Worm (Caenorhabditis elegans) whole organism, L2 larva: ENCODE measurements around the gene F21C10.11.

Source experiments
- C34F6.9 ChIP-seq: fragments of 150-350 bp; optimal IDR thresholded peaks from 2 replicates; lab custom pipeline; 2014; ENCODE audit warnings: missing biosample characterization, missing genetic modification characterization
- F13H6.1 ChIP-seq: sonication (generic microtip); optimal IDR thresholded peaks from 2 replicates; lab custom pipeline; 2016; ENCODE audit warnings: missing genetic modification characterization, missing compliant biosample characterization
- R02D3.7 ChIP-seq: fragments of 150-350 bp; optimal IDR thresholded peaks from 2 replicates; lab custom pipeline; 2014; ENCODE audit warnings: missing biosample characterization, missing genetic modification characterization
- Y55F3AM.14 ChIP-seq: fragments of 200-800 bp; sonication (Bioruptor generic); optimal IDR thresholded peaks from 2 replicates; lab custom pipeline; 2018; ENCODE audit warnings: mild to moderate bottlenecking, missing genetic modification characterization, missing compliant biosample characterization
- alr-1 ChIP-seq: fragments of 150-350 bp; optimal IDR thresholded peaks from 2 replicates; lab custom pipeline; 2014; ENCODE audit warnings: missing biosample characterization, missing genetic modification characterization
- ama-1 ChIP-seq: fragments of 150-350 bp; optimal IDR thresholded peaks from 2 replicates; lab custom pipeline; 2018; ENCODE audit warnings: inconsistent platforms
- blmp-1 ChIP-seq: sonication (generic microtip); optimal IDR thresholded peaks from 2 replicates; lab custom pipeline; 2017; ENCODE audit warnings: missing genetic modification characterization, mild to moderate bottlenecking, missing compliant biosample characterization, antibody characterized with exemption, moderate library complexity; ENCODE audit not compliant: insufficient read depth
- crh-2 ChIP-seq: sonication (generic microtip); optimal IDR thresholded peaks from 2 replicates; lab custom pipeline; 2017; ENCODE audit warnings: missing biosample characterization, missing genetic modification characterization
- egl-27 ChIP-seq: sonication (generic microtip); optimal IDR thresholded peaks from 3 replicates; lab custom pipeline; 2017; ENCODE audit warnings: missing biosample characterization, missing genetic modification reagents, missing genetic modification characterization
- elt-3 ChIP-seq: sonication (generic microtip); optimal IDR thresholded peaks from 2 replicates; lab custom pipeline; 2017; ENCODE audit warnings: missing biosample characterization, missing genetic modification characterization
- fos-1 ChIP-seq: fragments of 150-350 bp; optimal IDR thresholded peaks from 2 replicates; lab custom pipeline; 2014; ENCODE audit warnings: missing biosample characterization, missing genetic modification characterization
- gmeb-1 ChIP-seq: fragments of 150-350 bp; optimal IDR thresholded peaks from 2 replicates; lab custom pipeline; 2014; ENCODE audit warnings: missing biosample characterization, missing genetic modification characterization
- lin-11 ChIP-seq: fragments of 150-350 bp; sonication (generic microtip); optimal IDR thresholded peaks from 2 replicates; lab custom pipeline; 2014; ENCODE audit warnings: missing biosample characterization, missing genetic modification characterization, inconsistent platforms, mixed read lengths
- lin-13 ChIP-seq: fragments of 150-350 bp; optimal IDR thresholded peaks from 2 replicates; lab custom pipeline; 2014; ENCODE audit warnings: missing biosample characterization, missing genetic modification reagents, missing genetic modification characterization
- lin-39 ChIP-seq: fragments of 150-350 bp; optimal IDR thresholded peaks from 2 replicates; lab custom pipeline; 2014; ENCODE audit warnings: missing biosample characterization, missing genetic modification reagents, missing genetic modification characterization
- lsy-2 ChIP-seq, 2 experiments: fragments of 150-350 bp in 1 of 2; sonication (generic microtip) in 1 of 2; optimal IDR thresholded peaks; 2 replicates each; lab custom pipeline; 2014 to 2017; ENCODE audit warnings: missing biosample characterization in 2 of 2, missing genetic modification characterization in 2 of 2
- mab-5 ChIP-seq: fragments of 150-350 bp; optimal IDR thresholded peaks from 2 replicates; lab custom pipeline; 2014; ENCODE audit warnings: missing biosample characterization, missing genetic modification characterization
- mbf-1 ChIP-seq: sonication (generic microtip); optimal IDR thresholded peaks from 2 replicates; lab custom pipeline; 2017; ENCODE audit warnings: missing biosample characterization, missing genetic modification characterization
- nhr-10 ChIP-seq: sonication (generic microtip); optimal IDR thresholded peaks from 2 replicates; lab custom pipeline; 2017; ENCODE audit warnings: missing biosample characterization, missing genetic modification characterization
- nhr-11 ChIP-seq: fragments of 150-350 bp; optimal IDR thresholded peaks from 2 replicates; lab custom pipeline; 2014; ENCODE audit warnings: missing biosample characterization, missing genetic modification characterization
- nhr-12 ChIP-seq: fragments of 150-350 bp; optimal IDR thresholded peaks from 2 replicates; lab custom pipeline; 2014; ENCODE audit warnings: missing biosample characterization, missing genetic modification characterization
- nhr-21 ChIP-seq: fragments of 150-350 bp; optimal IDR thresholded peaks from 2 replicates; lab custom pipeline; 2014; ENCODE audit warnings: missing biosample characterization, missing genetic modification characterization
- nhr-23 ChIP-seq: fragments of 150-350 bp; optimal IDR thresholded peaks from 2 replicates; lab custom pipeline; 2014; ENCODE audit warnings: missing biosample characterization, missing genetic modification reagents, missing genetic modification characterization
- nhr-237 ChIP-seq: fragments of 150-350 bp; optimal IDR thresholded peaks from 2 replicates; lab custom pipeline; 2014; ENCODE audit warnings: missing biosample characterization, missing genetic modification characterization
- nhr-25 ChIP-seq: fragments of 150-350 bp; sonication (generic microtip); optimal IDR thresholded peaks from 3 replicates; lab custom pipeline; 2014; ENCODE audit warnings: missing biosample characterization, missing genetic modification characterization
- nhr-6 ChIP-seq: fragments of 150-350 bp; optimal IDR thresholded peaks from 2 replicates; lab custom pipeline; 2014; ENCODE audit warnings: missing biosample characterization, missing genetic modification characterization
- nhr-77 ChIP-seq: fragments of 150-350 bp; optimal IDR thresholded peaks from 2 replicates; lab custom pipeline; 2014; ENCODE audit warnings: missing biosample characterization, missing genetic modification characterization
- peb-1 ChIP-seq: fragments of 150-350 bp; optimal IDR thresholded peaks from 2 replicates; lab custom pipeline; 2014; ENCODE audit warnings: missing biosample characterization, missing genetic modification characterization
- skn-1 ChIP-seq: sonication (generic microtip); optimal IDR thresholded peaks from 2 replicates; lab custom pipeline; 2017; ENCODE audit warnings: missing biosample characterization, missing genetic modification characterization
- sma-3 ChIP-seq: sonication (generic microtip); optimal IDR thresholded peaks from 2 replicates; lab custom pipeline; 2016; ENCODE audit warnings: missing genetic modification reagents, missing genetic modification characterization, missing compliant biosample characterization
- sma-9 ChIP-seq, 2 experiments: fragments of 150-350 bp in 1 of 2; sonication (generic microtip) in 1 of 2; optimal IDR thresholded peaks; 2 replicates each; lab custom pipeline; 2014 to 2016; ENCODE audit warnings: missing genetic modification characterization in 2 of 2, mild to moderate bottlenecking in 1 of 2, missing biosample characterization in 1 of 2, missing compliant biosample characterization in 1 of 2, missing genetic modification reagents in 1 of 2, moderate library complexity in 1 of 2
- snpc-4 ChIP-seq: fragments of 150-350 bp; optimal IDR thresholded peaks from 2 replicates; lab custom pipeline; 2014; ENCODE audit warnings: missing biosample characterization, missing genetic modification characterization
- unc-55 ChIP-seq: fragments of 150-350 bp; sonication (generic microtip); optimal IDR thresholded peaks from 3 replicates; lab custom pipeline; 2014; ENCODE audit warnings: missing biosample characterization, missing genetic modification reagents, missing genetic modification characterization
- zag-1 ChIP-seq: fragments of 150-350 bp; optimal IDR thresholded peaks from 2 replicates; lab custom pipeline; 2014; ENCODE audit warnings: missing biosample characterization, missing genetic modification characterization
- ztf-1 ChIP-seq: fragments of 200-800 bp; sonication (Bioruptor generic); conservative IDR thresholded peaks from 2 replicates; pipeline ENCODE4 v1.3.6; 2022; ENCODE audit warnings: missing genetic modification characterization, missing compliant biosample characterization
- ztf-11 ChIP-seq: sonication (generic microtip); optimal IDR thresholded peaks from 2 replicates; lab custom pipeline; 2017; ENCODE audit warnings: missing biosample characterization, missing genetic modification characterization
- ztf-4 ChIP-seq: fragments of 150-350 bp; optimal IDR thresholded peaks from 2 replicates; lab custom pipeline; 2014; ENCODE audit warnings: missing biosample characterization, missing genetic modification characterization

F21C10.11 gene

DNA sequence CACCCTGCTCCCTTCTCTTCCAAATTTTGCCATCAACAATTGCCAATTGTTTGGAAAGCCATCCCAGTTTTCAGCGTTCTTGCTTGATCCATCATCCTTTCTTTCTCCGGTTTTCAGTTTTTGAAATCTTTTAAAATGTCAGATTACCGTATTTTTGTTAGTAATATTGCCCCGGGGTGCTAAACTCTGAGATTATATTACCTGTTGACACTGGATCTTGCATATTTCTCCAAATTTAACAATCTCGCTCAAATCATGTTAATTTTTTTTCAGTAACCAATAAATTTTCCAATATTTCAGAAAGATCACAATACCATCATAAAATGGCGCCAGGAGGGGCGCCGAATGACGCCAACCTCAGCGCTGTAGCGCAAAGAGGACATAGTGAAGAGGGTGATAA, 10.8 kb upstream of the F21C10.11 start, which contains the start of gene F21C10.7:
Gene F21C10.7, plus strand, starts transcription at position 301 of the 400 bp plus-strand sequence.
- TF ChIP-seq C34F6.9 (tag; lab: Kevin White, UChicago) (no peak), ztf-11 (tag; lab: Kevin White, UChicago) (no peak), mab-5 (tag; lab: Kevin White, UChicago) (no peak), crh-2 (tag; lab: Kevin White, UChicago) (no peak), nhr-10 (tag; lab: Kevin White, UChicago) (no peak), alr-1 (tag; lab: Kevin White, UChicago) (no peak), nhr-77 (tag; lab: Kevin White, UChicago) (no peak), nhr-11 (no peak), fos-1 (tag; lab: Kevin White, UChicago) (no peak), egl-27 (tag; lab: Kevin White, UChicago) (no peak), nhr-21 (tag; lab: Kevin White, UChicago) (no peak), lin-39 (tag; lab: Kevin White, UChicago) (no peak), ztf-4 (tag; lab: Kevin White, UChicago) (no peak), sma-9 (GFP tag; optimal IDR thresholded peaks at IDR 0.05; lab: Kevin White, UChicago) (no peak), sma-9 (tag; optimal IDR thresholded peaks at IDR 0.05; lab: Kevin White, UChicago) (no peak), sma-3 (no peak), lsy-2 (tag; optimal IDR thresholded peaks at IDR 0.05; lab: Kevin White, UChicago) (no peak)

DNA sequence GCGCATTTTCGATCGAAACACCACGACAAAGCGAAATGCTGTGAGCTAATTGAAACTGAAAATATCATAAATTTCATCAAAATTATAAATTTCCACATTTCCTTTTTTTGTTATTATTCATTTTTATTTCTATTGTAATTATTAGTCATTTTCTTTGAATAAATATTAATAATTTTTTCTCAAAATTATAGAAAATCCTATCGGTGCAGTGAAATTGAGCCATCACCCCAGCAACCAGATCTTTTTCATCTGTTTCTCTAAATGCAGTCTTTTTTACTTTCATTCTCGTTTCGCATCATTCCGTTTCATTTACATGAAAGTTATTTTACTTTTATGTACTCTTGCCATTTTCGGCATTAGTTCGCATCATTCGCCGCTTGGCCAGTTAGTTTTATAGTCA, 1.3 kb upstream of the F21C10.11 start, which contains the start of gene F21C10.13:
Gene F21C10.13, plus strand, starts transcription at position 301 of the 400 bp plus-strand sequence.
- no peak for TF ChIP-seq nhr-23 (tag; lab: Kevin White, UChicago)
- no peak for TF ChIP-seq snpc-4 (tag; lab: Kevin White, UChicago)
- no peak for TF ChIP-seq gmeb-1
- TF ChIP-seq sma-9 (GFP tag; optimal IDR thresholded peaks at IDR 0.05; lab: Kevin White, UChicago), result no peak
- TF ChIP-seq sma-9 (tag; optimal IDR thresholded peaks at IDR 0.05; lab: Kevin White, UChicago), result no peak
- no peak for TF ChIP-seq R02D3.7 (tag; lab: Kevin White, UChicago)
- TF ChIP-seq skn-1 (tag; lab: Kevin White, UChicago), result no peak
- no peak for TF ChIP-seq mbf-1 (tag; lab: Kevin White, UChicago)
- TF ChIP-seq alr-1 (tag; lab: Kevin White, UChicago), result no peak
- TF ChIP-seq ztf-1 (GFP tag; lab: Robert Waterston, UW), result no peak
- TF ChIP-seq lin-13 (GFP tag; lab: Kevin White, UChicago), result no peak
- no peak for TF ChIP-seq ama-1
- TF ChIP-seq peb-1, result no peak
- TF ChIP-seq ztf-11 (tag; lab: Kevin White, UChicago), result no peak
- no peak for TF ChIP-seq nhr-237 (tag; lab: Kevin White, UChicago)
- TF ChIP-seq, all 48 proteins: peak for 0

DNA sequence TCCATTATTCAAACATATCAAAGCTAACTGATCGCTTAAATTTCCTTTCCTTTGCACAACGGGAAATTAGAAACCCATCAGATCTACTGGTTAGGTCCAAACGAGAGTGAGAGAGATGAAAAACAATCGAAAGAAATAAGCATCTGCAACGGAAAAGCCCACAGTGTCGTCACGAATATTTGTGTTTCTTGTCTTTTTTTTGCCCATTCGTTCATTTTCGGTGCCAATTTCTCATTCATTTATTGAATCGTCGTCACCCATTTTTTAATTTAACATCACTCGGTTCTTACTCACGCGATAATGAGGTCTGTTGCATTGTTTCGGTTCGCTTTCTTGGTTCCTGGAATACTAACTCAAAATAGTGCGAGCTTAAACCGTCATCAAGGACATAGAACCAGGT, 894 bp downstream of the F21C10.11 start, which contains the start of gene F21C10.6:
Gene F21C10.6, plus strand, starts transcription at position 301 of the 400 bp plus-strand sequence.
- no peak for TF ChIP-seq crh-2 (tag; lab: Kevin White, UChicago)
- TF ChIP-seq ama-1, result no peak
- no peak for TF ChIP-seq lsy-2 (tag; optimal IDR thresholded peaks at IDR 0.05; lab: Kevin White, UChicago)
- no peak for TF ChIP-seq C34F6.9 (tag; lab: Kevin White, UChicago)
- TF ChIP-seq unc-55 (GFP tag; lab: Kevin White, UChicago), result no peak
- no peak for TF ChIP-seq nhr-10 (tag; lab: Kevin White, UChicago)
- no peak for TF ChIP-seq nhr-11
- no peak for TF ChIP-seq lin-11
- no peak for TF ChIP-seq gmeb-1
- TF ChIP-seq lin-13 (GFP tag; lab: Kevin White, UChicago), result no peak
- TF ChIP-seq elt-3 (tag; lab: Kevin White, UChicago), result no peak
- no peak for TF ChIP-seq fos-1 (tag; lab: Kevin White, UChicago)
- TF ChIP-seq nhr-6 (tag; lab: Kevin White, UChicago), result no peak
- no peak for TF ChIP-seq alr-1 (tag; lab: Kevin White, UChicago)
- TF ChIP-seq snpc-4 (tag; lab: Kevin White, UChicago), result no peak

DNA sequence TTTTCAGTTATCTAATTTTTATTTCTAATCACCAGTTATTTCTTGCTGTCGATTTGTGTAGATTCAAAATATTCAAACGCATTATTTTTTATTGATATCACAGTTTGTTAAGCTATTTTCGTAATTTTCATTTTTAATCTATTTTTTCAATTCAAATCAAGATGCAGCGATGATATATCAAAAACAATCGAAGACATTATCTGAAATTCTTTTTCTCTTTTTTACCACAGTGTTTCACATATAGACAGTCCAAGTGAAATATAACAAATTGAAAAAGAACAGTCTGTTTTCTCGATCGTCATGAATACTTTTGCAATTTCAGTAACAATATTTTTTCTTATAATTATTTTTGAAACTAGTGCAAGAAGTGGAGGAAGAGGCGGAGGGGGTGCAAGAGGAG, 2.1 kb downstream of the F21C10.11 start, which contains the start of gene F21C10.5:
Gene F21C10.5, plus strand, starts transcription at position 301 of the 400 bp plus-strand sequence.
- no peak for TF ChIP-seq snpc-4 (tag; lab: Kevin White, UChicago)
- TF ChIP-seq nhr-12, result no peak

DNA sequence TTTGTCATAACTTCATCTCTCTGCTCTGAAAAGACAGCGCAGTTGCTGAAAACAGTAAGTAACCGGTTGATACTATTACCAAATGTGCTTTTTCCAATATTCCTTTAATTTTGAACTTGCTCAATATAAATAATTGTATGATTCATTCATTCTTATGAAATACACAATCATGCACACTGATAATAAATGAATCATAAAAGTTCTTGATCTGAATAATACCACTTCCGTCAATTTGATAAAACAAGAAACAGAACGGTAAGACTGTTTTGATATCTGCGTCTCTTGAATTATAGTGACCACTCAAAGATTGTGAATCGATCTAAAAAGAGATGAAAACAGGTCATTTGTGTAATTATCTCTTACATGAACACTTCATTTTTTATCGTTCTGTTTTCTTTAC, 3.0 kb downstream of the F21C10.11 start, which contains the start of gene F21C10.4:
Gene F21C10.4, plus strand, starts transcription at position 301 of the 400 bp plus-strand sequence.
- no peak for TF ChIP-seq unc-55 (GFP tag; lab: Kevin White, UChicago)
- TF ChIP-seq sma-3, result no peak
- no peak for TF ChIP-seq nhr-25
- TF ChIP-seq lsy-2 (tag; optimal IDR thresholded peaks at IDR 0.05; lab: Kevin White, UChicago), result no peak
- no peak for TF ChIP-seq alr-1 (tag; lab: Kevin White, UChicago)
- TF ChIP-seq blmp-1 (tag; lab: Kevin White, UChicago), result no peak
- no peak for TF ChIP-seq elt-3 (tag; lab: Kevin White, UChicago)
- TF ChIP-seq Y55F3AM.14 (GFP tag; lab: Kevin White, UChicago), result no peak
- TF ChIP-seq nhr-77 (tag; lab: Kevin White, UChicago), result no peak
- TF ChIP-seq lin-13 (GFP tag; lab: Kevin White, UChicago), result no peak
- no peak for TF ChIP-seq snpc-4 (tag; lab: Kevin White, UChicago)
- TF ChIP-seq zag-1 (tag; lab: Kevin White, UChicago), result no peak
- no peak for TF ChIP-seq F13H6.1 (tag; lab: Kevin White, UChicago)
- TF ChIP-seq ama-1, result no peak
